Worm (Caenorhabditis elegans) whole organism, young adult: Measurements from ENCODE around the gene nhr-166.
A peak's percentile ranks its signal among the peaks of the same experiment; 100 is the strongest.

Experiments
- B0261.1 ChIP-seq: sonication (generic microtip); optimal IDR thresholded peaks from 2 replicates; lab custom pipeline; 2016; ENCODE audit warnings: mild to moderate bottlenecking, missing genetic modification characterization, moderate library complexity, missing compliant biosample characterization
- F22D6.2 ChIP-seq: sonication (generic microtip); optimal IDR thresholded peaks from 2 replicates; lab custom pipeline; 2016; ENCODE audit warnings: mild to moderate bottlenecking, missing genetic modification characterization, missing compliant biosample characterization
- F23B12.7 ChIP-seq: sonication (generic microtip); optimal IDR thresholded peaks from 2 replicates; lab custom pipeline; 2017; ENCODE audit warnings: missing genetic modification characterization, mild to moderate bottlenecking, missing compliant biosample characterization, antibody characterized with exemption, moderate library complexity; ENCODE audit not compliant: insufficient read depth
- F33H1.4 ChIP-seq: fragments of 200-800 bp; sonication (Bioruptor generic); IDR thresholded peaks from 2 replicates; pipeline ENCODE4 v1.3.6; 2022; ENCODE audit warnings: missing genetic modification reagents, missing genetic modification characterization, missing compliant biosample characterization
- F49E8.2 ChIP-seq: sonication (generic microtip); optimal IDR thresholded peaks from 3 replicates; lab custom pipeline; 2017; ENCODE audit warnings: missing genetic modification characterization, mild to moderate bottlenecking, missing compliant biosample characterization, antibody characterized with exemption, moderate library complexity; ENCODE audit not compliant: insufficient read depth
- F55B11.4 ChIP-seq: sonication (generic microtip); optimal IDR thresholded peaks from 2 replicates; lab custom pipeline; 2016; ENCODE audit warnings: missing compliant biosample characterization, missing genetic modification characterization, borderline replicate concordance; ENCODE audit not compliant: insufficient read depth
- F57C9.4 ChIP-seq: sonication (generic microtip); optimal IDR thresholded peaks from 2 replicates; lab custom pipeline; 2017; ENCODE audit warnings: mild to moderate bottlenecking, missing genetic modification characterization, missing compliant biosample characterization
- K11D2.4 ChIP-seq: fragments of 200-800 bp; sonication (Bioruptor generic); IDR thresholded peaks from 2 replicates; pipeline ENCODE4 v1.3.6; 2022; ENCODE audit warnings: missing genetic modification reagents, missing genetic modification characterization, missing compliant biosample characterization
- Y95B8A.8 ChIP-seq: fragments of 200-800 bp; sonication (Bioruptor generic); IDR thresholded peaks from 2 replicates; pipeline ENCODE4 v1.3.6; 2022; ENCODE audit warnings: missing genetic modification reagents, missing genetic modification characterization, missing compliant biosample characterization
- ama-1 ChIP-seq, 3 experiments: fragments of 150-350 bp in 1 of 3; sonication (generic microtip) in 2 of 3; optimal IDR thresholded peaks; 2 replicates each; lab custom pipeline; 2014 to 2018; ENCODE audit warnings: missing biosample characterization in 2 of 3, missing genetic modification characterization in 2 of 3, missing genetic modification reagents in 2 of 3
- attf-3 ChIP-seq: fragments of 200-800 bp; sonication (Bioruptor generic); conservative IDR thresholded peaks from 2 replicates; pipeline ENCODE4 v1.3.6; 2022; ENCODE audit warnings: missing genetic modification reagents, missing genetic modification characterization, missing compliant biosample characterization
- attf-5 ChIP-seq: fragments of 200-800 bp; sonication (Bioruptor generic); optimal IDR thresholded peaks from 2 replicates; lab custom pipeline; 2018; ENCODE audit warnings: mild to moderate bottlenecking, missing genetic modification characterization, missing compliant biosample characterization
- bed-2 ChIP-seq: fragments of 200-800 bp; sonication (Bioruptor generic); IDR thresholded peaks from 2 replicates; pipeline ENCODE4 v1.3.6; 2022; ENCODE audit warnings: missing genetic modification reagents, missing genetic modification characterization, missing compliant biosample characterization
- cebp-1 ChIP-seq, 2 experiments: fragments of 200-800 bp in 1 of 2; sonication (Bioruptor generic) in 1 of 2; sonication (generic microtip) in 1 of 2; IDR thresholded peaks in 1 of 2; optimal IDR thresholded peaks in 1 of 2; 2 replicates each; pipeline versions ENCODE4 v1.3.6 to Lab custom; 2017 to 2022; ENCODE audit warnings: missing compliant biosample characterization in 2 of 2, missing genetic modification characterization in 2 of 2, mild to moderate bottlenecking in 1 of 2, missing genetic modification reagents in 1 of 2, moderate library complexity in 1 of 2
- chd-7 ChIP-seq: sonication (generic microtip); optimal IDR thresholded peaks from 2 replicates; lab custom pipeline; 2016; ENCODE audit warnings: mild to moderate bottlenecking, missing genetic modification characterization, moderate library complexity, missing compliant biosample characterization
- dox-1 ChIP-seq: fragments of 200-800 bp; sonication (Bioruptor generic); IDR thresholded peaks from 2 replicates; pipeline ENCODE4 v1.3.6; 2022; ENCODE audit warnings: missing genetic modification reagents, missing genetic modification characterization, missing compliant biosample characterization
- egl-18 ChIP-seq: fragments of 200-800 bp; sonication (Bioruptor generic); IDR thresholded peaks from 2 replicates; pipeline ENCODE4 v1.3.6; 2022; ENCODE audit warnings: missing genetic modification reagents, missing genetic modification characterization, missing compliant biosample characterization
- ekl-4 ChIP-seq: fragments of 200-800 bp; sonication (Bioruptor generic); IDR thresholded peaks from 2 replicates; pipeline ENCODE4 v1.3.6; 2022; ENCODE audit warnings: missing genetic modification reagents, missing genetic modification characterization, missing compliant biosample characterization
- ets-4 ChIP-seq: fragments of 200-800 bp; sonication (Bioruptor generic); optimal IDR thresholded peaks from 2 replicates; lab custom pipeline; 2018; ENCODE audit warnings: mild to moderate bottlenecking, missing genetic modification characterization, missing compliant biosample characterization
- hmg-1.2 ChIP-seq: fragments of 200-800 bp; sonication (Bioruptor generic); IDR thresholded peaks from 2 replicates; pipeline ENCODE4 v1.3.6; 2022; ENCODE audit warnings: missing genetic modification reagents, missing genetic modification characterization, missing compliant biosample characterization
- lin-35 ChIP-seq, 3 experiments: fragments of 150-350 bp in 2 of 3; sonication (generic microtip) in 1 of 3; optimal IDR thresholded peaks; 2 replicates each; lab custom pipeline; 2014 to 2018; ENCODE audit warnings: missing biosample characterization in 3 of 3, missing genetic modification characterization in 3 of 3, missing genetic modification reagents in 3 of 3
- lin-40 ChIP-seq: sonication (generic microtip); optimal IDR thresholded peaks from 2 replicates; lab custom pipeline; 2016; ENCODE audit warnings: missing genetic modification characterization, mild to moderate bottlenecking, missing compliant biosample characterization, missing genotype, missing genetic modification reagents
- madf-6 ChIP-seq: fragments of 200-800 bp; sonication (Bioruptor generic); IDR thresholded peaks from 2 replicates; pipeline ENCODE4 v1.3.6; 2022; ENCODE audit warnings: missing genetic modification reagents, missing genetic modification characterization, missing compliant biosample characterization
- madf-8 ChIP-seq: fragments of 200-800 bp; sonication (Bioruptor generic); conservative IDR thresholded peaks from 2 replicates; pipeline ENCODE4 v1.3.6; 2022; ENCODE audit warnings: missing genetic modification reagents, missing genetic modification characterization, missing compliant biosample characterization
- nfya-1 ChIP-seq: sonication (generic microtip); optimal IDR thresholded peaks from 2 replicates; lab custom pipeline; 2017; ENCODE audit warnings: antibody characterized with exemption, missing compliant biosample characterization, missing genetic modification characterization, borderline replicate concordance; ENCODE audit not compliant: insufficient read depth
- nfya-2 ChIP-seq: fragments of 200-800 bp; sonication (Bioruptor generic); IDR thresholded peaks from 2 replicates; pipeline ENCODE4 v1.3.6; 2022; ENCODE audit warnings: missing genetic modification reagents, missing genetic modification characterization, missing compliant biosample characterization
- nfyb-1 ChIP-seq: fragments of 200-800 bp; sonication (Bioruptor generic); IDR thresholded peaks from 2 replicates; pipeline ENCODE4 v1.3.6; 2022; ENCODE audit warnings: missing genetic modification reagents, missing genetic modification characterization, missing compliant biosample characterization
- nhr-80 ChIP-seq: sonication (generic microtip); optimal IDR thresholded peaks from 2 replicates; lab custom pipeline; 2016; ENCODE audit warnings: missing genetic modification characterization, missing compliant biosample characterization
- pbrm-1 ChIP-seq: fragments of 200-800 bp; sonication (Bioruptor generic); IDR thresholded peaks from 2 replicates; pipeline ENCODE4 v1.3.6; 2022; ENCODE audit warnings: missing genetic modification reagents, missing genetic modification characterization, missing compliant biosample characterization
- repo-1 ChIP-seq: sonication (generic microtip); optimal IDR thresholded peaks from 2 replicates; lab custom pipeline; 2017; ENCODE audit warnings: mild to moderate bottlenecking, missing genetic modification characterization, missing compliant biosample characterization
- sdz-38 ChIP-seq: sonication (generic microtip); optimal IDR thresholded peaks from 2 replicates; lab custom pipeline; 2016; ENCODE audit warnings: missing genotype, missing genetic modification characterization, missing compliant biosample characterization
- snpc-4 ChIP-seq, 5 experiments: fragments of 150-350 bp in 1 of 5; sonication (generic microtip) in 4 of 5; optimal IDR thresholded peaks; 2 replicates each; lab custom pipeline; 2014 to 2018; ENCODE audit warnings: missing genetic modification characterization in 5 of 5, missing biosample characterization in 3 of 5, antibody characterized with exemption in 2 of 5, mild to moderate bottlenecking in 2 of 5, missing compliant biosample characterization in 2 of 5, missing genotype in 2 of 5, moderate library complexity in 2 of 5, missing genetic modification reagents in 1 of 5
- sptf-2 ChIP-seq: fragments of 200-800 bp; sonication (Bioruptor generic); optimal IDR thresholded peaks from 2 replicates; lab custom pipeline; 2018; ENCODE audit warnings: mild to moderate bottlenecking, missing genetic modification characterization, missing compliant biosample characterization
- tbp1 ChIP-seq: fragments of 200-800 bp; sonication (Bioruptor generic); optimal IDR thresholded peaks from 2 replicates; lab custom pipeline; 2018; ENCODE audit warnings: mild to moderate bottlenecking, missing genetic modification characterization, missing compliant biosample characterization
- zfh-2 ChIP-seq: fragments of 200-800 bp; sonication (Bioruptor generic); conservative IDR thresholded peaks from 2 replicates; pipeline ENCODE4 v1.3.6; 2022; ENCODE audit warnings: missing genetic modification reagents, missing genetic modification characterization, missing compliant biosample characterization
- zim-3 ChIP-seq: sonication (generic microtip); optimal IDR thresholded peaks from 2 replicates; lab custom pipeline; 2017; ENCODE audit warnings: mild to moderate bottlenecking, missing genetic modification characterization, moderate library complexity, missing compliant biosample characterization
- ztf-18 ChIP-seq: sonication (generic microtip); optimal IDR thresholded peaks from 2 replicates; lab custom pipeline; 2016; ENCODE audit warnings: missing genotype, mild to moderate bottlenecking, missing genetic modification characterization, missing compliant biosample characterization

nhr-166 gene

ce11 chrII:3930478-3931182 is 50.6 kb downstream of the nhr-166 start:
- TF ChIP-seq lin-35 (GFP tag; optimal IDR thresholded peaks at IDR 0.05; lab: Kevin White, UChicago) (peak in 1 of 3 experiments; percentile 24), lin-40 (peak; percentile 9), pbrm-1 (GFP tag; lab: Robert Waterston, UW) (no peak), nhr-80 (tag; lab: Kevin White, UChicago) (peak; percentile 46), F23B12.7 (tag; lab: Kevin White, UChicago) (no peak), dox-1 (GFP tag; lab: Robert Waterston, UW) (0 out of 2 replicates have a peak, but pooled peaks have one; percentile 26), chd-7 (no peak), F49E8.2 (no peak), F55B11.4 (tag; lab: Kevin White, UChicago) (no peak), Y95B8A.8 (GFP tag; lab: Robert Waterston, UW) (no peak), K11D2.4 (0 out of 2 replicates have a peak, but pooled peaks have one; percentile 14), F22D6.2 (tag; lab: Kevin White, UChicago) (no peak), ekl-4 (GFP tag; lab: Robert Waterston, UW) (no peak), zfh-2 (GFP tag; lab: Robert Waterston, UW) (peak; percentile 85), attf-5 (GFP tag; lab: Kevin White, UChicago) (peak; percentile 45), sptf-2 (GFP tag; lab: Kevin White, UChicago) (no peak), bed-2 (GFP tag; lab: Robert Waterston, UW) (no peak), attf-3 (GFP tag; lab: Robert Waterston, UW) (no peak), F57C9.4 (tag; lab: Kevin White, UChicago) (no peak), nfya-1 (tag; lab: Kevin White, UChicago) (no peak), B0261.1 (tag; lab: Kevin White, UChicago) (no peak), nfyb-1 (peak; percentile 97), F33H1.4 (GFP tag; lab: Robert Waterston, UW) (no peak), madf-8 (GFP tag; lab: Robert Waterston, UW) (no peak), ama-1 (optimal IDR thresholded peaks at IDR 0.05; lab: Kevin White, UChicago) (no peak), ama-1 (GFP tag; optimal IDR thresholded peaks at IDR 0.05; lab: Kevin White, UChicago) (no peak), hmg-1.2 (GFP tag; lab: Robert Waterston, UW) (peak; percentile 87; the same call in 1 of the 2 replicates), madf-6 (no peak), snpc-4 (GFP tag; optimal IDR thresholded peaks at IDR 0.05; lab: Kevin White, UChicago) (no peak), snpc-4 (tag; optimal IDR thresholded peaks at IDR 0.05; lab: Kevin White, UChicago) (peak in 1 of 4 experiments; percentile 8), cebp-1 (GFP tag; IDR thresholded peaks at IDR 0.05; lab: Robert Waterston, UW) (no peak), cebp-1 (tag; optimal IDR thresholded peaks at IDR 0.05; lab: Kevin White, UChicago) (peak; percentile 55), zim-3 (tag; lab: Kevin White, UChicago) (no peak), tbp1 (GFP tag; lab: Kevin White, UChicago) (peak; percentile 1)

ce11 chrII:3931230-3931629 is 51.2 kb downstream of the nhr-166 start:
- TF ChIP-seq egl-18 (GFP tag; lab: Robert Waterston, UW), result no peak
- TF ChIP-seq sdz-38, result no peak
- TF ChIP-seq repo-1, result no peak
- TF ChIP-seq nfya-2 (GFP tag; lab: Robert Waterston, UW), result 0 out of 2 replicates have a peak, but pooled peaks have one; percentile 67
- no peak for TF ChIP-seq F33H1.4 (GFP tag; lab: Robert Waterston, UW)
- TF ChIP-seq ztf-18, result no peak
- no peak for TF ChIP-seq dox-1 (GFP tag; lab: Robert Waterston, UW)
- no peak for TF ChIP-seq ets-4 (GFP tag; lab: Kevin White, UChicago)
- peak; percentile 79 for TF ChIP-seq nfyb-1
- no peak for TF ChIP-seq F23B12.7 (tag; lab: Kevin White, UChicago)
- TF ChIP-seq attf-3 (GFP tag; lab: Robert Waterston, UW), result no peak
